Worm (Caenorhabditis elegans) whole organism, mixed stage, embryonic: Measurements from ENCODE around the gene C53C11.4.

Experiments
- M03D4.4 ChIP-seq: sonication (generic microtip); optimal IDR thresholded peaks from 2 replicates; lab custom pipeline; 2017; ENCODE audit warnings: mild to moderate bottlenecking, missing genetic modification characterization, missing compliant biosample characterization
- elt-1 ChIP-seq: sonication (generic microtip); optimal IDR thresholded peaks from 2 replicates; lab custom pipeline; 2017; ENCODE audit warnings: missing genetic modification characterization, mild to moderate bottlenecking, missing compliant biosample characterization, antibody characterized with exemption, moderate library complexity, borderline replicate concordance; ENCODE audit not compliant: insufficient read depth
- mep-1 ChIP-seq: fragments of 150-350 bp; optimal IDR thresholded peaks from 2 replicates; lab custom pipeline; 2017; ENCODE audit warnings: missing biosample characterization, missing genetic modification reagents, missing genetic modification characterization, inconsistent platforms
- nhr-12 ChIP-seq: fragments of 150-350 bp; optimal IDR thresholded peaks from 2 replicates; lab custom pipeline; 2014; ENCODE audit warnings: missing biosample characterization, missing genetic modification characterization
- nhr-2 ChIP-seq: fragments of 150-350 bp; optimal IDR thresholded peaks from 2 replicates; lab custom pipeline; 2014; ENCODE audit warnings: missing biosample characterization, missing genetic modification characterization
- nhr-28 ChIP-seq: fragments of 150-350 bp; optimal IDR thresholded peaks from 2 replicates; lab custom pipeline; 2014; ENCODE audit warnings: missing biosample characterization, missing genetic modification characterization

ce11 chrX:17333752-17334151, 23.0 kb downstream of the C53C11.4 start, which contains the start of gene C53C11.5:
- no peak for TF ChIP-seq nhr-2 (tag; lab: Kevin White, UChicago)
- TF ChIP-seq elt-1 (tag; lab: Kevin White, UChicago) = no peak
- TF ChIP-seq mep-1 (tag; lab: Kevin White, UChicago) = no peak
- no peak for TF ChIP-seq M03D4.4
- no peak for TF ChIP-seq nhr-28 (tag; lab: Kevin White, UChicago)
- TF ChIP-seq nhr-12 (tag; lab: Kevin White, UChicago) = no peak
